Worm (Caenorhabditis elegans): ENCODE measurements around the gene srw-100.
A peak's percentile ranks its signal among the peaks of the same experiment; 100 is the strongest.

The srw-100 gene

DNA sequence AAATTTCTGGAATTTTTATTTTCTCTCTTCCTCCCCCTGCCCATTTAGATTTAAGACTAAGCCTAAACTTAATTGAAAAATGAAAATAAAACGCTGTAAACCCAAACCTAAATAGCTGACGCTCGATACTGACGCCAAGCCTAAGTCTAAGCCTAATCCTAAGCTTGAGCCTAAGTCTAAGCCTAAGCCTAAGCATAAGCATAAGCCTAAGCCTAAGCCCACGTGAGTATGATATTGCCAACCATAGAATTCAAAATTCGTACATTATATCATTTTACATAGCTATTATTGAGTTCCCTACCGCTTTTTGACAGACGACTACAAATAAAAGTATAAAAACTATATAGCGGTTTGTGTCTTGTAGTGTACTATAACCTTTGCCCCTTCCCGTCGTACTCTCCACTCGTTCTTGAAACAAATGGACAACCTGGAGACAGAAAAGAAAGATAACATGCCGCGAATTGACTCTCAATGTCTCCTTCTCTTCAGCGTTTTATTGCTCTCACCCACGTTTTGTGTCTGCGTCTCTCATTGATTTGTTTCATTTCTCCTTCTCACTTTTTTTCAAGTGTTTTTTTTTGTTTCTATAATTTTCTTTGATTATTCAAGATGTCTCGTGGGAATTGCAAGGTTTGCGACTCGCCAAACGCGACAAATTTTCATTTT lies 32.3 kb downstream of the srw-100 start, which contains the start of gene nhr-256 (continued):
- TF ChIP-seq him-1 (tag; optimal IDR thresholded peaks at IDR 0.05), result no peak
- TF ChIP-seq nfya-2 (GFP tag; IDR thresholded peaks at IDR 0.05), result no peak
- no peak for TF ChIP-seq nhr-179 (tag; optimal IDR thresholded peaks at IDR 0.05)
- TF ChIP-seq Y53F4B.3 (GFP tag; IDR thresholded peaks at IDR 0.05), result no peak
- no peak for TF ChIP-seq D2030.7 (GFP tag; IDR thresholded peaks at IDR 0.05)
- TF ChIP-seq lsy-27 (tag; optimal IDR thresholded peaks at IDR 0.05; ENCODE audit: borderline replicate concordance, insufficient read depth), result no peak
- TF ChIP-seq ztf-25 (GFP tag; IDR thresholded peaks at IDR 0.05), result no peak
- TF ChIP-seq K11D2.4 (GFP tag; IDR thresholded peaks at IDR 0.05), result 0 out of 2 replicates have a peak, but pooled peaks have one; percentile 36
- no peak for TF ChIP-seq chd-7 (tag; optimal IDR thresholded peaks at IDR 0.05)
- no peak for TF ChIP-seq ztf-18 (tag; optimal IDR thresholded peaks at IDR 0.05)
- TF ChIP-seq ceh-27 (GFP tag; optimal IDR thresholded peaks at IDR 0.05), result peak; percentile 43
- TF ChIP-seq dpff-1 (tag; optimal IDR thresholded peaks at IDR 0.05), result no peak

DNA sequence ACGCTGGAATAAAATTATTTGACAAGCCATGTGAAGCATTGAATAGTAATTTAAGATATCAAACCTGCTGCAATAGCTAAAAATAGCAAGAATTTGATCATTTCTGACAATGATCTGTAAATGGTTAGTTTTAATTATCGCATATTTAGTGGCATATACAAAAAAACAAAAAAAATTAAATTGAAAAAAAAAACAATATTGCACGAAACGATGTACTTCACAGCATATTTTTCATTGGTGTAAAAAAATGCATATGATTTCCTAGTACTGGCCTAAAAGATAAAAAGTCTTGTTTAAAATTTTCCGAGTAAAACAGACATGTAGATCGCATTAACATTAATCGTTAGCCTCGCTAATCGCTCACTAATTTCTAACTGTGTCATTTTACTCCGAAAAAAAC lies 38.0 kb downstream of the srw-100 start, which contains the start of gene ZK697.8:
ZK697.8 (minus strand) TSS at position 101 of the 400 bp plus-strand sequence.
- TF ChIP-seq F10E7.11 (tag; optimal IDR thresholded peaks at IDR 0.05) (no peak), ceh-27 (GFP tag; optimal IDR thresholded peaks at IDR 0.05) (no peak), snpc-1.1 (tag; optimal IDR thresholded peaks at IDR 0.05; ENCODE audit: insufficient read depth) (no peak), nhr-179 (tag; optimal IDR thresholded peaks at IDR 0.05) (no peak), ztf-18 (tag; optimal IDR thresholded peaks at IDR 0.05) (no peak), let-607 (tag; optimal IDR thresholded peaks at IDR 0.05) (no peak), ccch-3 (GFP tag; optimal IDR thresholded peaks at IDR 0.05) (no peak), egl-18 (GFP tag; IDR thresholded peaks at IDR 0.05) (no peak), F39B2.1 (GFP tag; IDR thresholded peaks at IDR 0.05) (no peak)

DNA sequence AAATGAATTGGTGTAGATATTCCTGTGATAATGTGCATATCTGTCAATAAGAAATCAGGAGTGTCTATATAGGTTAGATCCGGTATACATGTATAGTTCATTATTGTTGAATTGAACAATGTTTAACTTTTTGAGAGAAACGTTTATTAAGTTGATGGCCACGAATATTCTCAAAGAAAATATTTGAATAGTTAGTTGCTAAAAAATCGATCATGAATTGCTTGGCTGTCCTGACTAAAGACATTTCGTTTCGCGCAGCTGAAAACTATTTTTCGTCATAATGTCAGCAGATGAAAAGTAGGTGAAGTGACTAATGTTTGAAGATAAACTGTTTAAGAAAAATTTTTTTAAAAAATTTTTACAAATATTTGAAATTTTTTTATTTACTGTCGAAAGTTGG lies 40.4 kb downstream of the srw-100 start, which contains the start of gene srh-199:
srh-199 (minus strand) TSS at position 101 of the 400 bp plus-strand sequence.
- no peak for TF ChIP-seq snpc-4 (GFP tag; optimal IDR thresholded peaks at IDR 0.05)
- no peak for TF ChIP-seq snpc-4 (tag; optimal IDR thresholded peaks at IDR 0.05)
- no peak for TF ChIP-seq F39B2.1 (GFP tag; IDR thresholded peaks at IDR 0.05)
- TF ChIP-seq ztf-3 (GFP tag; optimal IDR thresholded peaks at IDR 0.05), result no peak
- no peak for TF ChIP-seq F10E7.11 (tag; optimal IDR thresholded peaks at IDR 0.05)
- no peak for TF ChIP-seq F37B4.10 (GFP tag; IDR thresholded peaks at IDR 0.05)
- no peak for TF ChIP-seq akir-1 (GFP tag; optimal IDR thresholded peaks at IDR 0.05)
- no peak for TF ChIP-seq zfh-2 (GFP tag; conservative IDR thresholded peaks at IDR 0.05)
- TF ChIP-seq B0336.3 (GFP tag; IDR thresholded peaks at IDR 0.05), result no peak
- no peak for TF ChIP-seq ceh-58 (GFP tag; IDR thresholded peaks at IDR 0.05)
- TF ChIP-seq Y67H2A.10 (GFP tag; conservative IDR thresholded peaks at IDR 0.05), result no peak

DNA sequence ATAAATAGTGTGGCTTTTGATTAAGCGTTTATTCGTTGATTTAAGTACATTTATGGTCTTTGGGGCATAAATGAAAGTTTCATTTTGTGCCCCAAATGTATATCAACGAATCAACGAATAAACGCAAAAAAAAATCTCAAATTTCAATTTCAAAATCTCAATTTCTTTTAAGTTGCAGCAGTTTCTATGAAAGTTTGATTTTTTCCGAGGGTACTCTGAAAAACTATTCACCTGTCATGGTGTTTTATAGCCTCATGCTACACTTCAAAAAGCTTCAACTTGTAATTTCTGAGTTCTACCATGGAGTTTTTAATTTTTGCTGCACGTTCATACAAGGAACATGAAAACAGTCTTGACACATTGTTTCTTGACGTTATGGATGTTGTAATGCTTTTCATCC lies 41.5 kb downstream of the srw-100 start, which contains the start of gene ZK697.1:
ZK697.1 (plus strand) TSS at position 301 of the 400 bp plus-strand sequence.
- TF ChIP-seq aptf-2 (GFP tag; conservative IDR thresholded peaks at IDR 0.05) (no peak), lin-26 (GFP tag; IDR thresholded peaks at IDR 0.05) (no peak), ztf-25 (GFP tag; IDR thresholded peaks at IDR 0.05) (no peak), madf-8 (GFP tag; conservative IDR thresholded peaks at IDR 0.05) (no peak), Y53F4B.3 (GFP tag; IDR thresholded peaks at IDR 0.05) (no peak), F22D6.2 (tag; optimal IDR thresholded peaks at IDR 0.05) (no peak), tbx-9 (tag; optimal IDR thresholded peaks at IDR 0.05; ENCODE audit: borderline replicate concordance) (no peak), nhr-27 (tag; optimal IDR thresholded peaks at IDR 0.05) (no peak), snpc-4 (GFP tag; optimal IDR thresholded peaks at IDR 0.05) (no peak), snpc-4 (tag; optimal IDR thresholded peaks at IDR 0.05) (no peak), B0019.2 (GFP tag; conservative IDR thresholded peaks at IDR 0.05) (no peak), nfyb-1 (GFP tag; IDR thresholded peaks at IDR 0.05) (no peak), hrde-1 (tag; optimal IDR thresholded peaks at IDR 0.05; ENCODE audit: borderline replicate concordance) (no peak), bed-1 (GFP tag; IDR thresholded peaks at IDR 0.05) (no peak), ceh-79 (tag; optimal IDR thresholded peaks at IDR 0.05) (no peak), sea-2 (GFP tag; IDR thresholded peaks at IDR 0.05) (no peak)

Measured in whole organism, young adult.